Worm (Caenorhabditis elegans) whole organism, L2 larva: ENCODE data around the gene gskl-1.
"Not testable (repeated sequence)": the region's sequence is repeated elsewhere in the genome, so short reads cannot be mapped to it uniquely, and the experiment has no call there.

Source experiments
- C34F6.9 ChIP-seq: fragments of 150-350 bp; optimal IDR thresholded peaks from 2 replicates; lab custom pipeline; 2014; ENCODE audit warnings: missing biosample characterization, missing genetic modification characterization
- R02D3.7 ChIP-seq: fragments of 150-350 bp; optimal IDR thresholded peaks from 2 replicates; lab custom pipeline; 2014; ENCODE audit warnings: missing biosample characterization, missing genetic modification characterization
- ZK546.5 ChIP-seq: sonication (generic microtip); optimal IDR thresholded peaks from 2 replicates; lab custom pipeline; 2017; ENCODE audit warnings: missing biosample characterization, missing genetic modification characterization
- alr-1 ChIP-seq: fragments of 150-350 bp; optimal IDR thresholded peaks from 2 replicates; lab custom pipeline; 2014; ENCODE audit warnings: missing biosample characterization, missing genetic modification characterization
- aly-2 ChIP-seq: fragments of 150-350 bp; optimal IDR thresholded peaks from 2 replicates; lab custom pipeline; 2014; ENCODE audit warnings: missing biosample characterization, missing genetic modification characterization
- blmp-1 ChIP-seq: sonication (generic microtip); optimal IDR thresholded peaks from 2 replicates; lab custom pipeline; 2017; ENCODE audit warnings: missing genetic modification characterization, mild to moderate bottlenecking, missing compliant biosample characterization, antibody characterized with exemption, moderate library complexity; ENCODE audit not compliant: insufficient read depth
- ceh-16 ChIP-seq: fragments of 150-350 bp; optimal IDR thresholded peaks from 2 replicates; lab custom pipeline; 2014; ENCODE audit warnings: missing biosample characterization, missing genetic modification characterization
- ceh-82 ChIP-seq: fragments of 150-350 bp; optimal IDR thresholded peaks from 2 replicates; lab custom pipeline; 2014; ENCODE audit warnings: missing biosample characterization, missing genetic modification characterization
- crh-2 ChIP-seq: sonication (generic microtip); optimal IDR thresholded peaks from 2 replicates; lab custom pipeline; 2017; ENCODE audit warnings: missing biosample characterization, missing genetic modification characterization
- dmd-4 ChIP-seq: sonication (generic microtip); optimal IDR thresholded peaks from 2 replicates; lab custom pipeline; 2017; ENCODE audit warnings: missing biosample characterization, missing genetic modification characterization
- elt-1 ChIP-seq: fragments of 150-350 bp; optimal IDR thresholded peaks from 2 replicates; lab custom pipeline; 2014; ENCODE audit warnings: missing biosample characterization, missing genetic modification characterization
- fos-1 ChIP-seq: fragments of 150-350 bp; optimal IDR thresholded peaks from 2 replicates; lab custom pipeline; 2014; ENCODE audit warnings: missing biosample characterization, missing genetic modification characterization
- gmeb-1 ChIP-seq: fragments of 150-350 bp; optimal IDR thresholded peaks from 2 replicates; lab custom pipeline; 2014; ENCODE audit warnings: missing biosample characterization, missing genetic modification characterization
- lin-13 ChIP-seq: fragments of 150-350 bp; optimal IDR thresholded peaks from 2 replicates; lab custom pipeline; 2014; ENCODE audit warnings: missing biosample characterization, missing genetic modification reagents, missing genetic modification characterization
- lsy-2 ChIP-seq, 2 experiments: fragments of 150-350 bp in 1 of 2; sonication (generic microtip) in 1 of 2; optimal IDR thresholded peaks; 2 replicates each; lab custom pipeline; 2014 to 2017; ENCODE audit warnings: missing biosample characterization in 2 of 2, missing genetic modification characterization in 2 of 2
- mab-5 ChIP-seq: fragments of 150-350 bp; optimal IDR thresholded peaks from 2 replicates; lab custom pipeline; 2014; ENCODE audit warnings: missing biosample characterization, missing genetic modification characterization
- mbf-1 ChIP-seq: sonication (generic microtip); optimal IDR thresholded peaks from 2 replicates; lab custom pipeline; 2017; ENCODE audit warnings: missing biosample characterization, missing genetic modification characterization
- mdl-1 ChIP-seq, 2 experiments: fragments of 150-350 bp in 1 of 2; sonication (generic microtip) in 1 of 2; optimal IDR thresholded peaks; 2 replicates each; lab custom pipeline; 2017; ENCODE audit warnings: missing biosample characterization in 2 of 2, missing genetic modification characterization in 2 of 2
- nhr-11 ChIP-seq: fragments of 150-350 bp; optimal IDR thresholded peaks from 2 replicates; lab custom pipeline; 2014; ENCODE audit warnings: missing biosample characterization, missing genetic modification characterization
- nhr-12 ChIP-seq: fragments of 150-350 bp; optimal IDR thresholded peaks from 2 replicates; lab custom pipeline; 2014; ENCODE audit warnings: missing biosample characterization, missing genetic modification characterization
- nhr-129 ChIP-seq: fragments of 150-350 bp; optimal IDR thresholded peaks from 2 replicates; lab custom pipeline; 2014; ENCODE audit warnings: missing biosample characterization, missing genetic modification characterization
- nhr-21 ChIP-seq: fragments of 150-350 bp; optimal IDR thresholded peaks from 2 replicates; lab custom pipeline; 2014; ENCODE audit warnings: missing biosample characterization, missing genetic modification characterization
- nhr-23 ChIP-seq: fragments of 150-350 bp; optimal IDR thresholded peaks from 2 replicates; lab custom pipeline; 2014; ENCODE audit warnings: missing biosample characterization, missing genetic modification reagents, missing genetic modification characterization
- nhr-25 ChIP-seq: fragments of 150-350 bp; sonication (generic microtip); optimal IDR thresholded peaks from 3 replicates; lab custom pipeline; 2014; ENCODE audit warnings: missing biosample characterization, missing genetic modification characterization
- nhr-77 ChIP-seq: fragments of 150-350 bp; optimal IDR thresholded peaks from 2 replicates; lab custom pipeline; 2014; ENCODE audit warnings: missing biosample characterization, missing genetic modification characterization
- sma-3 ChIP-seq: sonication (generic microtip); optimal IDR thresholded peaks from 2 replicates; lab custom pipeline; 2016; ENCODE audit warnings: missing genetic modification reagents, missing genetic modification characterization, missing compliant biosample characterization
- sma-9 ChIP-seq, 2 experiments: fragments of 150-350 bp in 1 of 2; sonication (generic microtip) in 1 of 2; optimal IDR thresholded peaks; 2 replicates each; lab custom pipeline; 2014 to 2016; ENCODE audit warnings: missing genetic modification characterization in 2 of 2, mild to moderate bottlenecking in 1 of 2, missing biosample characterization in 1 of 2, missing compliant biosample characterization in 1 of 2, missing genetic modification reagents in 1 of 2, moderate library complexity in 1 of 2
- unc-62 ChIP-seq: fragments of 150-350 bp; optimal IDR thresholded peaks from 2 replicates; lab custom pipeline; 2014; ENCODE audit warnings: missing biosample characterization, missing genetic modification reagents, missing genetic modification characterization
- zag-1 ChIP-seq: fragments of 150-350 bp; optimal IDR thresholded peaks from 2 replicates; lab custom pipeline; 2014; ENCODE audit warnings: missing biosample characterization, missing genetic modification characterization
- ztf-4 ChIP-seq: fragments of 150-350 bp; optimal IDR thresholded peaks from 2 replicates; lab custom pipeline; 2014; ENCODE audit warnings: missing biosample characterization, missing genetic modification characterization

gskl-1 gene

DNA sequence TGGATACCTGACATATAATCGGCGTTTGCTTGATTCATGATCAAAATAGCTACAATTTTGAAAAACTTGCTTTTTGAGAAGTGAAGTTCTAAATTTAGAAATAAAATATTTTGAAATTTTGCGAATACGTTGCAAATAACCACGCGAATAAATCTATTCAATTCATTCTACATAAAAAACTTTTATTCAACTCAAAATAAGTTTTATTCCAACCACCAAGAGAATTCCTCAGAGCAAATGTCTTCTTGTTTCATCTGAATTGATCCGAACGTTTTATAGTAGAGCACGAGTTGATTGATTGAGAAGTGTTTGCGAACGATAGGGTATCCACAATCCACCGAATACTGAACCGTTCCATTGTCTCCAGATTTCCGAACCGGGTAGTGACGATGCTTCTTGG lies 31.6 kb upstream of the gskl-1 start, which contains the start of gene F44F4.9:
TSS of gene F44F4.9 (minus strand) at position 101 of the 400 bp plus-strand sequence.
- no peak for TF ChIP-seq mbf-1 (tag; lab: Kevin White, UChicago)
- TF ChIP-seq nhr-23 (tag; lab: Kevin White, UChicago) = no peak
- no peak for TF ChIP-seq lin-13 (GFP tag; lab: Kevin White, UChicago)
- TF ChIP-seq elt-1 = no peak
- no peak for TF ChIP-seq aly-2 (tag; lab: Kevin White, UChicago)
- no peak for TF ChIP-seq blmp-1 (tag; lab: Kevin White, UChicago)
- TF ChIP-seq ZK546.5 (tag; lab: Kevin White, UChicago) = no peak
- no peak for TF ChIP-seq C34F6.9
- no peak for TF ChIP-seq gmeb-1 (tag; lab: Kevin White, UChicago)

DNA sequence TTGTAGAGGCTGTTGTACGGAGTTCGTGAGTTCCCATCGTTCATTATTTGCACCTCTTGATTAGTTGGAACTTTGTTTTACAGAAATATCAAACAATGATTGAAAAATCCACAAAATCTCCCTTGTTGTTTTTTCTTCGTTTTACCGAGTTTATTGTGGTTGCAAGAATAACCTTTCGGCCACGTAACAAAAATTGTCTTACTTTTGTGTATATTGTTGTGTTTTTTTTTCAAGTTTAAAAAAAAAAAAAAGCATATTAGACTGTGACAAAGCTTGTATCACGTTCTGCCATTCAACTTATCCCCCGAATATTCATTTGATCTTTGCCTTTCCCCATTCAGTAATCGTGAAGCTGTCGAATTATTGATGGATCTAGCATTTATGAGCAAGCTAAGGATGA lies 30.2 kb upstream of the gskl-1 start, which contains the start of gene F44F4.10:
TSS of gene F44F4.10 (minus strand) at position 101 of the 400 bp plus-strand sequence.
- no peak for TF ChIP-seq elt-1
- no peak for TF ChIP-seq C34F6.9
- no peak for TF ChIP-seq blmp-1 (tag; lab: Kevin White, UChicago)
- TF ChIP-seq ztf-4 (tag; lab: Kevin White, UChicago) = no peak
- no peak for TF ChIP-seq gmeb-1 (tag; lab: Kevin White, UChicago)
- TF ChIP-seq alr-1 (tag; lab: Kevin White, UChicago) = no peak
- no peak for TF ChIP-seq lin-13 (GFP tag; lab: Kevin White, UChicago)

DNA sequence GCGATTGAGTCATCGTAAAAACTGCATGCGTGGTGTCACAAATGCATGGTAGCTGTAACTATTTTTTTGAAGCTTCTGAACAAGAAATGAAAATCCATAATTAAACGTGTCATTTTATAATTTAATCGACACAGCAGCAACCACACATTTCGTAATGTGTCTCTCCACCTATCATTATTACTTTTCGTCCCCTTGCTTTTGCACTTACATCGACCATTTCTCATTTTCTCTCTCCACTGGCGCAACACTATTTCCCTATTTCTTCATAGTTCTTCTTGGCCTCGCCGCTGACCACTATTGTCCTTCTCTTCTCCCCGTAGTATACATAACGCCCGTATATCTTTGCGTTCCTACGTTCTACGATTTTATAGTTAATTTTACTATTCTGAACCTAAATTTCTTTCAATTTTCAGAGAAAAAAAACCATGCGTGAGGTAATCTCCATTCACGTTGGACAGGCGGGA lies 29.0 kb upstream of the gskl-1 start, which contains the start of gene tba-4:
TSS of gene tba-4 (plus strand) at position 414 of the 464 bp plus-strand sequence.
- TF ChIP-seq fos-1 (tag; lab: Kevin White, UChicago) = peak; percentile 60
- no peak for TF ChIP-seq nhr-23 (tag; lab: Kevin White, UChicago)

DNA sequence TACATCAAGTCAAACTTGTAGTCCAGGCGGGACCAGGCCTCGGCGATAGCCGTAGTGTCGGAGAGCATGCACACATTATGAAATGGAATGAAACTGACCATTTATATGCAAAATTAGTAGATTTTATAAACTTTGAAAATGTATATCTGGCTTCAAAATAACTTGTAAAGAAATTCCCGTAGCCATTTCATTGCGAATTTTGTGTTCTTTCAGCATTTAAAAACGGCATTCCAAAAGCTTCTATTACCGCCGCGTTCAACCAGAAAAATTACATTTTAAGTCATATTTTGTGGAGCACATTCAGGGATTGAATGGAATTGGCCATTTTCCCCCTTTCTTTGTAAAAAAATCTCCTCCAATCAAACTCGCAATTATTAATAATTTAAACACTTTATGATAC lies 24.5 kb upstream of the gskl-1 start, which contains the start of gene Y19D2B.1:
TSS of gene Y19D2B.1 (minus strand) at position 101 of the 400 bp plus-strand sequence.
- TF ChIP-seq sma-3 (GFP tag; lab: Kevin White, UChicago); mdl-1 (tag; optimal IDR thresholded peaks at IDR 0.05; lab: Kevin White, UChicago); fos-1 (tag; lab: Kevin White, UChicago): not testable (repeated sequence)

DNA sequence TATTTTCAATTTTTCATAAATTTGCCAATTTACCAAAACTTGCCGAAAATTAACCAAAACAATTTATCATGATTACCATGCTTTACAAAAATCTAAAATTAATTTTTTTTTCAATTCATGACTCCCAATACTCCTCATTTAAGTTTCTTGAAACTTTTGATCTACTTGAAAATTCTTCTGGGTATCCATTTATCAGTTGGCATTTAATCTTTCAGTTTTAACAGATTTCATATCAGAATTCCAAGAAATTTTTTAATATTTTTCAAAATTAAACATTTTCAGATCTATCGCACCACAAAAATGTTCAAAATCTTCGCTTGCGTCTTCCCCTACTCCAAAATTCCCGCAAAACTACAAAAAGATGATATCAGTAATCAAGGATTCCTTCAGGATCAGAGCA lies 23.4 kb upstream of the gskl-1 start, which contains the start of gene Y19D2B.2:
TSS of gene Y19D2B.2 (plus strand) at position 301 of the 400 bp plus-strand sequence.
- TF ChIP-seq lsy-2 (tag; optimal IDR thresholded peaks at IDR 0.05; lab: Kevin White, UChicago) (no peak), nhr-129 (no peak), zag-1 (tag; lab: Kevin White, UChicago) (no peak), R02D3.7 (tag; lab: Kevin White, UChicago) (no peak), unc-62 (GFP tag; lab: Kevin White, UChicago) (no peak), C34F6.9 (no peak), ceh-16 (tag; lab: Kevin White, UChicago) (no peak), nhr-77 (tag; lab: Kevin White, UChicago) (no peak), mab-5 (tag; lab: Kevin White, UChicago) (no peak), mbf-1 (tag; lab: Kevin White, UChicago) (no peak), dmd-4 (tag; lab: Kevin White, UChicago) (no peak), ztf-4 (tag; lab: Kevin White, UChicago) (no peak), nhr-12 (tag; lab: Kevin White, UChicago) (no peak), ceh-82 (tag; lab: Kevin White, UChicago) (no peak)

DNA sequence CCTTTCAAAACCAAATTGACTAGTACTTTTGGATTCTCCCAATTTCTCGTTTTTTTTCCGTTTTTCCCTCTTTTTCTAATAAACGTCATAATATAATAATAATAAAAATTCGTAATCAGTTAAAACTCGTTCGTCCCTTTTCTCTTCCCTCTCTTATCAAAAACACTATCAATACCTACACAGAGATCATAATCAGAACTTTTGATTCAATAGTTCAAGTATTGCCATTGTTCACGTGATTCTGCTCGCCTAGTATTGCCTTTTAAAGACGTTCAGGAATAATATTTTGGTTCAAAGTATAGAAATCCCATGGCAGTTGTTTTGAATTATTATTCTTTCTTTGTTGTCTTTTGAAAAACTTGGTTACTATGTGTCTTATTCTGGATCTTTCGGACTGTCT lies 22.7 kb upstream of the gskl-1 start:
- TF ChIP-seq nhr-11 (no peak), lsy-2 (tag; optimal IDR thresholded peaks at IDR 0.05; lab: Kevin White, UChicago) (peak in 1 of 2 experiments; percentile 36), nhr-25 (tag; lab: Kevin White, UChicago) (no peak), gmeb-1 (tag; lab: Kevin White, UChicago) (peak; percentile 38), nhr-21 (tag; lab: Kevin White, UChicago) (peak; percentile 17), fos-1 (tag; lab: Kevin White, UChicago) (peak; percentile 96), lin-13 (GFP tag; lab: Kevin White, UChicago) (no peak), sma-3 (GFP tag; lab: Kevin White, UChicago) (peak; percentile 59), crh-2 (tag; lab: Kevin White, UChicago) (peak; percentile 63), zag-1 (tag; lab: Kevin White, UChicago) (no peak), sma-9 (GFP tag; optimal IDR thresholded peaks at IDR 0.05; lab: Kevin White, UChicago) (peak; percentile 82), sma-9 (tag; optimal IDR thresholded peaks at IDR 0.05; lab: Kevin White, UChicago) (no peak)
